Worm (Caenorhabditis elegans): ENCODE results near the gene agxt-1.

DNA sequence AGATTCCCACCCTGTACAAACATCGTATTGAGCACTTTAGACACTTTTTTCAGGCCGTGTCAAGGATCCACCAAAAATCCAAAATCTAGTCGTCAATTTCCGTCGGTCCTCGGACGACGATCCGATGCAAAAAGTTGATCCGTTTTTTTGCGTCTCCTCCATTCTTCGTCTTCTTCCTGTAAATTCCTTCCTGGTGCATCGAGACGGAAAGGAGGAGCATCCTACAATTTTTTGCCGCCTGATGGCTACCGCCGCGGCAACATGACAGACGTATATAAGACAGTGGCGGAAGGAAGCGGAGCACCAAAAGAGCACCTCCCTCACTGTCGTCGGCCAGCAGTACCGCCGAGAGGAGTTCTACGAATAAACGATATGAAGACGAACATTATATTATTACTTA lies 44.6 kb upstream of the agxt-1 start, which contains the start of gene appg-2:
- TF ChIP-seq sdz-38 (tag; optimal IDR thresholded peaks at IDR 0.05) (no peak), ztf-6 (GFP tag; IDR thresholded peaks at IDR 0.05) (no peak), ets-4 (GFP tag; optimal IDR thresholded peaks at IDR 0.05) (no peak), nhr-80 (tag; optimal IDR thresholded peaks at IDR 0.05) (no peak), F49E8.2 (tag; optimal IDR thresholded peaks at IDR 0.05; ENCODE audit: insufficient read depth) (no peak), T07F8.4 (tag; optimal IDR thresholded peaks at IDR 0.05) (no peak), ztf-28 (GFP tag; IDR thresholded peaks at IDR 0.05) (no peak), Y53F4B.3 (GFP tag; IDR thresholded peaks at IDR 0.05) (no peak), ztf-3 (GFP tag; optimal IDR thresholded peaks at IDR 0.05) (no peak), nfya-1 (tag; optimal IDR thresholded peaks at IDR 0.05; ENCODE audit: borderline replicate concordance, insufficient read depth) (no peak), hlh-26 (GFP tag; conservative IDR thresholded peaks at IDR 0.05) (no peak), dox-1 (GFP tag; IDR thresholded peaks at IDR 0.05) (no peak)

All from whole organism, young adult.